Worm (Caenorhabditis elegans) whole organism, L1 larva: ENCODE results near the gene dos-2.

ENCODE experiments used
- C04F5.9 ChIP-seq: sonication (generic microtip); optimal IDR thresholded peaks from 2 replicates; lab custom pipeline; 2016; ENCODE audit warnings: missing genetic modification characterization, missing compliant biosample characterization
- C16A3.4 ChIP-seq: fragments of 150-350 bp; optimal IDR thresholded peaks from 2 replicates; lab custom pipeline; 2014; ENCODE audit warnings: missing biosample characterization, missing genetic modification characterization
- C34B4.2 ChIP-seq: sonication (generic microtip); optimal IDR thresholded peaks from 2 replicates; lab custom pipeline; 2017; ENCODE audit warnings: mild to moderate bottlenecking, missing genetic modification characterization, missing compliant biosample characterization
- aha-1 ChIP-seq: fragments of 150-350 bp; optimal IDR thresholded peaks from 2 replicates; lab custom pipeline; 2014; ENCODE audit warnings: missing biosample characterization, missing genetic modification characterization
- aly-2 ChIP-seq: fragments of 150-350 bp; optimal IDR thresholded peaks from 2 replicates; lab custom pipeline; 2014; ENCODE audit warnings: missing biosample characterization, missing genetic modification characterization
- ama-1 ChIP-seq: fragments of 150-350 bp; optimal IDR thresholded peaks from 2 replicates; lab custom pipeline; 2014
- blmp-1 ChIP-seq: fragments of 150-350 bp; optimal IDR thresholded peaks from 2 replicates; lab custom pipeline; 2014; ENCODE audit warnings: missing biosample characterization, missing genetic modification characterization
- ceh-63 ChIP-seq: fragments of 200-800 bp; sonication (Bioruptor generic); optimal IDR thresholded peaks from 2 replicates; lab custom pipeline; 2018; ENCODE audit warnings: mild to moderate bottlenecking, missing genetic modification characterization, missing compliant biosample characterization
- ceh-8 ChIP-seq: fragments of 200-800 bp; sonication (Bioruptor generic); optimal IDR thresholded peaks from 2 replicates; lab custom pipeline; 2018; ENCODE audit warnings: mild to moderate bottlenecking, missing genetic modification characterization, moderate library complexity, missing compliant biosample characterization
- ceh-82 ChIP-seq, 3 experiments: fragments of 150-350 bp in 1 of 3; sonication (generic microtip) in 2 of 3; optimal IDR thresholded peaks; 2 replicates each; lab custom pipeline; 2014 to 2017; ENCODE audit warnings: missing biosample characterization in 3 of 3, missing genetic modification characterization in 3 of 3
- ceh-90 ChIP-seq: sonication (generic microtip); optimal IDR thresholded peaks from 2 replicates; lab custom pipeline; 2016; ENCODE audit warnings: missing genetic modification characterization, missing compliant biosample characterization
- ces-1 ChIP-seq: fragments of 150-350 bp; optimal IDR thresholded peaks from 2 replicates; lab custom pipeline; 2014; ENCODE audit warnings: missing biosample characterization, missing genetic modification reagents, missing genetic modification characterization
- dpl-1 ChIP-seq, 3 experiments: fragments of 150-350 bp in 2 of 3; sonication (generic microtip) in 1 of 3; optimal IDR thresholded peaks; 2 replicates each; lab custom pipeline; 2014 to 2017; ENCODE audit warnings: missing biosample characterization in 3 of 3, missing genetic modification characterization in 3 of 3, missing genetic modification reagents in 3 of 3
- dsc-1 ChIP-seq: sonication (generic microtip); optimal IDR thresholded peaks from 2 replicates; lab custom pipeline; 2016; ENCODE audit warnings: mild to moderate bottlenecking, missing genetic modification characterization, missing compliant biosample characterization
- efl-1 ChIP-seq, 4 experiments: fragments of 150-350 bp; optimal IDR thresholded peaks in 3 of 4; peaks in 1 of 4; 1 replicate in 1 of 4; 2 replicates in 3 of 4; lab custom pipeline; 2014; ENCODE audit warnings: missing biosample characterization in 2 of 4, missing genetic modification characterization in 2 of 4, missing genetic modification reagents in 2 of 4
- efl-3 ChIP-seq: fragments of 200-800 bp; sonication (Bioruptor generic); optimal IDR thresholded peaks from 2 replicates; lab custom pipeline; 2018; ENCODE audit warnings: mild to moderate bottlenecking, missing genetic modification characterization, missing compliant biosample characterization
- egl-13 ChIP-seq: sonication (generic microtip); optimal IDR thresholded peaks from 2 replicates; lab custom pipeline; 2016; ENCODE audit warnings: missing genotype, missing genetic modification reagents, missing genetic modification characterization, missing compliant biosample characterization
- ets-5 ChIP-seq: fragments of 200-800 bp; sonication (Bioruptor generic); IDR thresholded peaks from 2 replicates; pipeline ENCODE4 v1.3.6; 2022; ENCODE audit warnings: missing genetic modification characterization, missing compliant biosample characterization
- fkh-10 ChIP-seq: sonication (generic microtip); optimal IDR thresholded peaks from 2 replicates; lab custom pipeline; 2017; ENCODE audit warnings: missing biosample characterization, missing genetic modification reagents, missing genetic modification characterization
- fkh-4 ChIP-seq: sonication (generic microtip); optimal IDR thresholded peaks from 2 replicates; lab custom pipeline; 2016; ENCODE audit warnings: missing compliant biosample characterization, missing genetic modification characterization, borderline replicate concordance
- fkh-8 ChIP-seq: sonication (generic microtip); optimal IDR thresholded peaks from 2 replicates; lab custom pipeline; 2016; ENCODE audit warnings: mild to moderate bottlenecking, missing genetic modification characterization, missing compliant biosample characterization
- fos-1 ChIP-seq: fragments of 150-350 bp; optimal IDR thresholded peaks from 2 replicates; lab custom pipeline; 2014; ENCODE audit warnings: missing biosample characterization, missing genetic modification characterization
- grh-1 ChIP-seq: fragments of 200-800 bp; sonication (Bioruptor generic); IDR thresholded peaks from 2 replicates; pipeline ENCODE4 v1.3.6; 2022; ENCODE audit warnings: missing genetic modification reagents, missing genetic modification characterization, missing compliant biosample characterization
- hlh-17 ChIP-seq: fragments of 200-800 bp; sonication (Bioruptor generic); optimal IDR thresholded peaks from 2 replicates; lab custom pipeline; 2018; ENCODE audit warnings: missing genetic modification characterization, mild to moderate bottlenecking, missing compliant biosample characterization, moderate library complexity, borderline replicate concordance
- hlh-4 ChIP-seq: sonication (generic microtip); optimal IDR thresholded peaks from 2 replicates; lab custom pipeline; 2016; ENCODE audit warnings: mild to moderate bottlenecking, missing genetic modification characterization, missing compliant biosample characterization
- hpl-2 ChIP-seq: fragments of 150-350 bp; optimal IDR thresholded peaks from 2 replicates; lab custom pipeline; 2014; ENCODE audit warnings: missing biosample characterization, missing genetic modification reagents, missing genetic modification characterization
- isw-1 ChIP-seq: fragments of 200-800 bp; sonication (Bioruptor generic); IDR thresholded peaks from 2 replicates; pipeline ENCODE4 v1.3.6; 2022; ENCODE audit warnings: missing genetic modification characterization, missing compliant biosample characterization
- jun-1 ChIP-seq: fragments of 150-350 bp; optimal IDR thresholded peaks from 2 replicates; lab custom pipeline; 2014; ENCODE audit warnings: missing biosample characterization, missing genetic modification reagents, missing genetic modification characterization
- lin-13 ChIP-seq: fragments of 150-350 bp; optimal IDR thresholded peaks from 2 replicates; lab custom pipeline; 2014; ENCODE audit warnings: missing biosample characterization, missing genetic modification reagents, missing genetic modification characterization
- lin-14 ChIP-seq: fragments of 200-800 bp; sonication (Bioruptor generic); optimal IDR thresholded peaks from 2 replicates; lab custom pipeline; 2018; ENCODE audit warnings: mild to moderate bottlenecking, missing genetic modification characterization, moderate library complexity, missing compliant biosample characterization
- lin-15B ChIP-seq: fragments of 150-350 bp; sonication (generic microtip); optimal IDR thresholded peaks from 3 replicates; lab custom pipeline; 2014; ENCODE audit warnings: missing biosample characterization, missing genetic modification characterization
- lin-39 ChIP-seq: fragments of 150-350 bp; optimal IDR thresholded peaks from 2 replicates; lab custom pipeline; 2014; ENCODE audit warnings: missing biosample characterization, missing genetic modification reagents, missing genetic modification characterization
- mab-9 ChIP-seq: fragments of 200-800 bp; sonication (Bioruptor generic); IDR thresholded peaks from 2 replicates; pipeline ENCODE4 v1.3.6; 2022; ENCODE audit warnings: missing genetic modification reagents, missing genetic modification characterization, missing compliant biosample characterization
- mef-2 ChIP-seq: fragments of 150-350 bp; optimal IDR thresholded peaks from 2 replicates; lab custom pipeline; 2014; ENCODE audit warnings: missing biosample characterization, missing genetic modification characterization
- nhr-12 ChIP-seq: sonication (generic microtip); optimal IDR thresholded peaks from 2 replicates; lab custom pipeline; 2017; ENCODE audit warnings: missing biosample characterization, missing genetic modification characterization
- nhr-237 ChIP-seq: fragments of 150-350 bp; optimal IDR thresholded peaks from 2 replicates; lab custom pipeline; 2014; ENCODE audit warnings: missing biosample characterization, missing genetic modification characterization
- nhr-85 ChIP-seq: sonication (generic microtip); peaks from one replicate; lab custom pipeline; 2016; ENCODE audit warnings: missing genetic modification characterization, inconsistent platforms, missing compliant biosample characterization
- pag-3 ChIP-seq: sonication (generic microtip); optimal IDR thresholded peaks from 2 replicates; lab custom pipeline; 2017; ENCODE audit warnings: missing genetic modification characterization, mild to moderate bottlenecking, missing compliant biosample characterization, antibody characterized with exemption, borderline replicate concordance; ENCODE audit not compliant: insufficient read depth
- pqm-1 ChIP-seq: sonication (generic microtip); optimal IDR thresholded peaks from 3 replicates; lab custom pipeline; 2017; ENCODE audit warnings: missing biosample characterization, missing genetic modification characterization
- rnt-1 ChIP-seq: sonication (generic microtip); optimal IDR thresholded peaks from 2 replicates; lab custom pipeline; 2016; ENCODE audit warnings: mild to moderate bottlenecking, missing genetic modification characterization, moderate library complexity, missing compliant biosample characterization
- sox-4 ChIP-seq: sonication (generic microtip); optimal IDR thresholded peaks from 2 replicates; lab custom pipeline; 2016; ENCODE audit warnings: missing genetic modification characterization, missing compliant biosample characterization
- sptf-1 ChIP-seq: fragments of 150-350 bp; optimal IDR thresholded peaks from 2 replicates; lab custom pipeline; 2014; ENCODE audit warnings: missing biosample characterization, missing genetic modification characterization
- sup-37 ChIP-seq: fragments of 200-800 bp; sonication (Bioruptor generic); optimal IDR thresholded peaks from 2 replicates; lab custom pipeline; 2018; ENCODE audit warnings: mild to moderate bottlenecking, missing genetic modification characterization, missing compliant biosample characterization
- unc-130 ChIP-seq: fragments of 150-350 bp; optimal IDR thresholded peaks from 2 replicates; lab custom pipeline; 2017; ENCODE audit warnings: missing biosample characterization, missing genetic modification characterization, inconsistent platforms
- unc-30 ChIP-seq: sonication (generic microtip); optimal IDR thresholded peaks from 2 replicates; lab custom pipeline; 2017; ENCODE audit warnings: missing biosample characterization, missing genetic modification characterization
- unc-62 ChIP-seq: fragments of 150-350 bp; optimal IDR thresholded peaks from 2 replicates; lab custom pipeline; 2014; ENCODE audit warnings: missing biosample characterization, missing genetic modification reagents, missing genetic modification characterization
- unc-86 ChIP-seq: sonication (generic microtip); optimal IDR thresholded peaks from 2 replicates; lab custom pipeline; 2016; ENCODE audit warnings: missing genetic modification characterization, missing compliant biosample characterization
- unc-98 ChIP-seq: fragments of 200-800 bp; sonication (Bioruptor generic); IDR thresholded peaks from 2 replicates; pipeline ENCODE4 v1.3.6; 2022; ENCODE audit warnings: missing genetic modification characterization, missing compliant biosample characterization
- vab-15 ChIP-seq: sonication (generic microtip); optimal IDR thresholded peaks from 2 replicates; lab custom pipeline; 2017; ENCODE audit warnings: missing genotype, mild to moderate bottlenecking, missing genetic modification characterization, missing compliant biosample characterization
- zip-4 ChIP-seq: fragments of 200-800 bp; sonication (Bioruptor generic); optimal IDR thresholded peaks from 2 replicates; lab custom pipeline; 2018; ENCODE audit warnings: mild to moderate bottlenecking, missing genetic modification characterization, moderate library complexity, missing compliant biosample characterization
- ztf-11 ChIP-seq, 2 experiments: sonication (generic microtip); optimal IDR thresholded peaks; 2 replicates each; lab custom pipeline; 2016 to 2017; ENCODE audit warnings: missing genetic modification characterization in 2 of 2, missing biosample characterization in 1 of 2, missing compliant biosample characterization in 1 of 2
- ztf-4 ChIP-seq: fragments of 150-350 bp; optimal IDR thresholded peaks from 2 replicates; lab custom pipeline; 2014; ENCODE audit warnings: missing biosample characterization, missing genetic modification characterization

Gene dos-2

ce11 chrII:3958673-3959299, 17.3 kb upstream of the dos-2 start (continued):
- peak; percentile 41 for TF ChIP-seq unc-130 (tag; lab: Kevin White, UChicago)
- no peak for TF ChIP-seq efl-3 (GFP tag; lab: Kevin White, UChicago)
- peak; percentile 56 for TF ChIP-seq lin-13 (GFP tag; lab: Kevin White, UChicago)
- TF ChIP-seq aly-2 = no peak
- TF ChIP-seq lin-14 (GFP tag; lab: Kevin White, UChicago) = peak; percentile 97
- TF ChIP-seq sptf-1 (tag; lab: Kevin White, UChicago) = no peak
- TF ChIP-seq ztf-11 (tag; optimal IDR thresholded peaks at IDR 0.05; lab: Kevin White, UChicago) = no peak
- no peak for TF ChIP-seq zip-4 (GFP tag; lab: Kevin White, UChicago)
- TF ChIP-seq efl-1 (optimal IDR thresholded peaks at IDR 0.05; lab: Kevin White, UChicago) = peak; percentile 56 to 63
- peak; percentile 1 to 92 for TF ChIP-seq efl-1 (GFP tag; optimal IDR thresholded peaks at IDR 0.05 in 1 of 2; lab: Kevin White, UChicago)
- peak; percentile 46 to 67 (median 48) for TF ChIP-seq ceh-82 (tag; optimal IDR thresholded peaks at IDR 0.05; lab: Kevin White, UChicago)
- TF ChIP-seq nhr-237 (tag; lab: Kevin White, UChicago) = no peak
- TF ChIP-seq fkh-8 (tag; lab: Kevin White, UChicago) = peak; percentile 79
- TF ChIP-seq vab-15 (tag; lab: Kevin White, UChicago) = no peak
- TF ChIP-seq C04F5.9 (tag; lab: Kevin White, UChicago) = no peak
- TF ChIP-seq lin-15B (tag; lab: Kevin White, UChicago) = no peak
- no peak for TF ChIP-seq C34B4.2
- 0 out of 2 replicates have a peak, but pooled peaks have one; percentile 20 for TF ChIP-seq unc-98
- peak; percentile 11 to 56 (median 52) for TF ChIP-seq dpl-1 (GFP tag; optimal IDR thresholded peaks at IDR 0.05; lab: Kevin White, UChicago)
- TF ChIP-seq unc-62 (GFP tag; lab: Kevin White, UChicago) = no peak
- no peak for TF ChIP-seq hlh-17 (GFP tag; lab: Kevin White, UChicago)
- peak; percentile 28 for TF ChIP-seq ceh-8 (GFP tag; lab: Kevin White, UChicago)
- TF ChIP-seq fkh-10 = no peak
- peak; percentile 69 for TF ChIP-seq nhr-85
- no peak for TF ChIP-seq ceh-63 (GFP tag; lab: Kevin White, UChicago)
- TF ChIP-seq hlh-4 (tag; lab: Kevin White, UChicago) = peak; percentile 78
- no peak for TF ChIP-seq blmp-1 (tag; lab: Kevin White, UChicago)
- no peak for TF ChIP-seq pag-3 (tag; lab: Kevin White, UChicago)
- no peak for TF ChIP-seq mab-9 (GFP tag; lab: Robert Waterston, UW)
- TF ChIP-seq grh-1 (GFP tag; lab: Robert Waterston, UW) = 0 out of 2 replicates have a peak, but pooled peaks have one; percentile 29
- TF ChIP-seq ces-1 (GFP tag; lab: Kevin White, UChicago) = no peak
- TF ChIP-seq isw-1 = peak; percentile 33; the same call in 1 of the 2 replicates
- TF ChIP-seq lin-39 (tag; lab: Kevin White, UChicago) = no peak
- no peak for TF ChIP-seq mef-2
- peak; percentile 73 for TF ChIP-seq jun-1
- TF ChIP-seq fos-1 (tag; lab: Kevin White, UChicago) = peak; percentile 17
- TF ChIP-seq rnt-1 = peak; percentile 57
- TF ChIP-seq sup-37 (GFP tag; lab: Kevin White, UChicago) = peak; percentile 60
- TF ChIP-seq ceh-90 (tag; lab: Kevin White, UChicago) = no peak
- peak; percentile 65 for TF ChIP-seq dsc-1 (tag; lab: Kevin White, UChicago)
- TF ChIP-seq sox-4 = no peak
- TF ChIP-seq ama-1 (lab: Kevin White, UChicago) = no peak
- no peak for TF ChIP-seq ets-5 (GFP tag; lab: Robert Waterston, UW)
- peak; percentile 14 for TF ChIP-seq egl-13 (tag; lab: Kevin White, UChicago)
- no peak for TF ChIP-seq nhr-12 (tag; lab: Kevin White, UChicago)
- no peak for TF ChIP-seq pqm-1
- TF ChIP-seq hpl-2 = no peak
- peak; percentile 54 for TF ChIP-seq ztf-4 (tag; lab: Kevin White, UChicago)
- no peak for TF ChIP-seq aha-1 (tag; lab: Kevin White, UChicago)
- TF ChIP-seq unc-86 = peak; percentile 26
- TF ChIP-seq fkh-4 (tag; lab: Kevin White, UChicago) = no peak
- TF ChIP-seq C16A3.4 (tag; lab: Kevin White, UChicago) = peak; percentile 60
- TF ChIP-seq unc-30 (tag; lab: Kevin White, UChicago) = no peak
